Worm (Caenorhabditis elegans) whole organism, L4 larva: ENCODE measurements around the gene gly-12.

Experiments used
- F26F4.8 ChIP-seq: fragments of 200-800 bp; sonication (Bioruptor generic); conservative IDR thresholded peaks from 2 replicates; pipeline ENCODE4 v1.3.6; 2022; ENCODE audit warnings: missing genetic modification characterization, missing compliant biosample characterization
- F49E8.2 ChIP-seq: sonication (generic microtip); optimal IDR thresholded peaks from 2 replicates; lab custom pipeline; 2016; ENCODE audit warnings: missing compliant biosample characterization, mild to moderate bottlenecking, missing genetic modification characterization, borderline replicate concordance
- R02D3.7 ChIP-seq: fragments of 150-350 bp; sonication (generic microtip); optimal IDR thresholded peaks from 3 replicates; lab custom pipeline; 2014; ENCODE audit warnings: missing biosample characterization, missing genetic modification characterization
- T20F7.1 ChIP-seq: fragments of 200-800 bp; sonication (Bioruptor generic); optimal IDR thresholded peaks from 2 replicates; lab custom pipeline; 2018; ENCODE audit warnings: mild to moderate bottlenecking, missing genetic modification characterization, missing compliant biosample characterization
- Y48G9A.11 ChIP-seq: fragments of 200-800 bp; sonication (Bioruptor generic); IDR thresholded peaks from 2 replicates; pipeline ENCODE4 v1.3.6; 2022; ENCODE audit warnings: missing genetic modification reagents, missing genetic modification characterization, missing compliant biosample characterization
- ZK337.2 ChIP-seq: fragments of 200-800 bp; sonication (Bioruptor generic); IDR thresholded peaks from 2 replicates; pipeline ENCODE4 v1.3.6; 2022; ENCODE audit warnings: missing genetic modification reagents, missing genetic modification characterization, missing compliant biosample characterization
- aha-1 ChIP-seq: fragments of 150-350 bp; peaks from one replicate; lab custom pipeline; 2014; ENCODE audit warnings: missing biosample characterization, missing genetic modification characterization
- aly-2 ChIP-seq: sonication (generic microtip); optimal IDR thresholded peaks from 2 replicates; lab custom pipeline; 2018; ENCODE audit warnings: missing biosample characterization, missing genetic modification characterization
- ama-1 ChIP-seq: fragments of 150-350 bp; optimal IDR thresholded peaks from 2 replicates; lab custom pipeline; 2014; ENCODE audit warnings: inconsistent platforms, mixed read lengths
- attf-4 ChIP-seq: sonication (generic microtip); optimal IDR thresholded peaks from 3 replicates; lab custom pipeline; 2017; ENCODE audit warnings: missing biosample characterization, missing genetic modification characterization
- ceh-28 ChIP-seq: fragments of 150-350 bp; optimal IDR thresholded peaks from 2 replicates; lab custom pipeline; 2014; ENCODE audit warnings: missing biosample characterization, missing genetic modification reagents, missing genetic modification characterization
- ceh-32 ChIP-seq: sonication (generic microtip); optimal IDR thresholded peaks from 2 replicates; lab custom pipeline; 2016; ENCODE audit warnings: mild to moderate bottlenecking, missing genetic modification characterization, missing compliant biosample characterization; ENCODE audit not compliant: poor library complexity
- ceh-44 ChIP-seq: fragments of 200-800 bp; sonication (Bioruptor generic); IDR thresholded peaks from 2 replicates; pipeline ENCODE4 v1.3.6; 2022; ENCODE audit warnings: missing genetic modification reagents, missing genetic modification characterization, missing compliant biosample characterization
- ctbp-1 ChIP-seq: fragments of 200-800 bp; sonication (Bioruptor generic); IDR thresholded peaks from 2 replicates; pipeline ENCODE4 v1.3.6; 2022; ENCODE audit warnings: missing genetic modification reagents, missing genetic modification characterization, missing compliant biosample characterization
- daf-12 ChIP-seq: fragments of 150-350 bp; optimal IDR thresholded peaks from 2 replicates; lab custom pipeline; 2014; ENCODE audit warnings: missing biosample characterization, missing genetic modification reagents, missing genetic modification characterization
- daf-16 ChIP-seq, 3 experiments: sonication (generic microtip); optimal IDR thresholded peaks; 2 replicates each; lab custom pipeline; 2016 to 2017; ENCODE audit warnings: missing genetic modification characterization in 3 of 3, missing genetic modification reagents in 3 of 3, mild to moderate bottlenecking in 2 of 3, missing compliant biosample characterization in 2 of 3, missing biosample characterization in 1 of 3, moderate library complexity in 1 of 3
- daf-19 ChIP-seq: fragments of 200-800 bp; sonication (Bioruptor generic); conservative IDR thresholded peaks from 2 replicates; pipeline ENCODE4 v1.3.6; 2022; ENCODE audit warnings: missing genetic modification characterization, missing compliant biosample characterization
- daf-8 ChIP-seq: fragments of 200-800 bp; sonication (Bioruptor generic); IDR thresholded peaks from 2 replicates; pipeline ENCODE4 v1.3.6; 2022; ENCODE audit warnings: missing genetic modification characterization, missing compliant biosample characterization
- dmd-6 ChIP-seq: fragments of 200-800 bp; sonication (Bioruptor generic); IDR thresholded peaks from 2 replicates; pipeline ENCODE4 v1.3.6; 2022; ENCODE audit warnings: missing genetic modification reagents, missing genetic modification characterization, missing compliant biosample characterization
- duxl-1 ChIP-seq: sonication (generic microtip); optimal IDR thresholded peaks from 2 replicates; lab custom pipeline; 2016; ENCODE audit warnings: mild to moderate bottlenecking, missing genetic modification characterization, moderate library complexity, missing compliant biosample characterization; ENCODE audit not compliant: poor library complexity
- dve-1 ChIP-seq: sonication (generic microtip); optimal IDR thresholded peaks from 2 replicates; lab custom pipeline; 2017; ENCODE audit warnings: antibody characterized with exemption, mild to moderate bottlenecking, missing genetic modification characterization, missing compliant biosample characterization; ENCODE audit not compliant: insufficient read depth
- fkh-10 ChIP-seq: fragments of 150-350 bp; optimal IDR thresholded peaks from 2 replicates; lab custom pipeline; 2014; ENCODE audit warnings: missing biosample characterization, missing genetic modification reagents, missing genetic modification characterization
- hlh-11 ChIP-seq: fragments of 200-800 bp; sonication (Bioruptor generic); optimal IDR thresholded peaks from 2 replicates; lab custom pipeline; 2018; ENCODE audit warnings: mild to moderate bottlenecking, missing genetic modification characterization, missing compliant biosample characterization
- jun-1 ChIP-seq: fragments of 150-350 bp; optimal IDR thresholded peaks from 2 replicates; lab custom pipeline; 2014; ENCODE audit warnings: missing biosample characterization, missing genetic modification reagents, missing genetic modification characterization
- lim-7 ChIP-seq: fragments of 200-800 bp; sonication (Bioruptor generic); IDR thresholded peaks from 2 replicates; pipeline ENCODE4 v1.3.6; 2022; ENCODE audit warnings: missing genetic modification characterization, missing compliant biosample characterization
- lin-1 ChIP-seq: fragments of 200-800 bp; sonication (Bioruptor generic); IDR thresholded peaks from 2 replicates; pipeline ENCODE4 v1.3.6; 2022; ENCODE audit warnings: missing genetic modification reagents, missing genetic modification characterization, missing compliant biosample characterization
- lin-13 ChIP-seq: fragments of 150-350 bp; optimal IDR thresholded peaks from 2 replicates; lab custom pipeline; 2014; ENCODE audit warnings: missing biosample characterization, missing genetic modification reagents, missing genetic modification characterization
- lin-15B ChIP-seq: fragments of 150-350 bp; sonication (generic microtip); optimal IDR thresholded peaks from 3 replicates; lab custom pipeline; 2014; ENCODE audit warnings: missing biosample characterization, missing genetic modification characterization
- lin-39 ChIP-seq: fragments of 150-350 bp; optimal IDR thresholded peaks from 2 replicates; lab custom pipeline; 2014; ENCODE audit warnings: missing biosample characterization, missing genetic modification reagents, missing genetic modification characterization
- mdt-29 ChIP-seq: fragments of 200-800 bp; sonication (Bioruptor generic); IDR thresholded peaks from 2 replicates; pipeline ENCODE4 v1.3.6; 2022; ENCODE audit warnings: missing genetic modification reagents, missing genetic modification characterization, missing compliant biosample characterization
- mxl-3 ChIP-seq: fragments of 200-800 bp; sonication (Bioruptor generic); optimal IDR thresholded peaks from 2 replicates; lab custom pipeline; 2018; ENCODE audit warnings: mild to moderate bottlenecking, missing genetic modification characterization, missing compliant biosample characterization
- nhr-10 ChIP-seq: fragments of 150-350 bp; optimal IDR thresholded peaks from 2 replicates; lab custom pipeline; 2014; ENCODE audit warnings: missing biosample characterization, missing genetic modification characterization
- nhr-102 ChIP-seq: sonication (generic microtip); optimal IDR thresholded peaks from 2 replicates; lab custom pipeline; 2016; ENCODE audit warnings: mild to moderate bottlenecking, missing genetic modification characterization, moderate library complexity, missing compliant biosample characterization
- nhr-11 ChIP-seq: fragments of 150-350 bp; optimal IDR thresholded peaks from 2 replicates; lab custom pipeline; 2014; ENCODE audit warnings: missing biosample characterization, missing genetic modification characterization
- nhr-76 ChIP-seq: fragments of 150-350 bp; optimal IDR thresholded peaks from 2 replicates; lab custom pipeline; 2014; ENCODE audit warnings: missing biosample characterization, missing genetic modification characterization
- nhr-77 ChIP-seq: fragments of 150-350 bp; optimal IDR thresholded peaks from 2 replicates; lab custom pipeline; 2014; ENCODE audit warnings: missing biosample characterization, missing genetic modification characterization
- pha-4 ChIP-seq, 2 experiments: fragments of 150-350 bp in 1 of 2; fragments of 200-800 bp in 1 of 2; sonication (Bioruptor generic) in 1 of 2; IDR thresholded peaks in 1 of 2; optimal IDR thresholded peaks in 1 of 2; 2 replicates each; pipeline versions ENCODE4 v1.3.6 to Lab custom; 2014 to 2022; ENCODE audit warnings: missing genetic modification characterization in 2 of 2, missing genetic modification reagents in 2 of 2, missing biosample characterization in 1 of 2, missing compliant biosample characterization in 1 of 2
- rbr-2 ChIP-seq: sonication (generic microtip); optimal IDR thresholded peaks from 2 replicates; lab custom pipeline; 2016; ENCODE audit warnings: missing genotype, missing genetic modification characterization, missing compliant biosample characterization
- skn-1 ChIP-seq: fragments of 150-350 bp; optimal IDR thresholded peaks from 2 replicates; lab custom pipeline; 2014; ENCODE audit warnings: missing biosample characterization, missing genetic modification characterization
- snpc-1.2 ChIP-seq: fragments of 200-800 bp; sonication (Bioruptor generic); IDR thresholded peaks from 2 replicates; pipeline ENCODE4 v1.3.6; 2022; ENCODE audit warnings: missing genetic modification reagents, missing genetic modification characterization, missing compliant biosample characterization
- unc-130 ChIP-seq: sonication (generic microtip); optimal IDR thresholded peaks from 2 replicates; lab custom pipeline; 2016; ENCODE audit warnings: missing genetic modification reagents, missing genetic modification characterization, missing compliant biosample characterization
- unc-62 ChIP-seq, 3 experiments: fragments of 150-350 bp in 1 of 3; sonication (generic microtip); optimal IDR thresholded peaks in 2 of 3; peaks in 1 of 3; 1 replicate in 1 of 3; 2 replicates in 2 of 3; lab custom pipeline; 2014 to 2017; ENCODE audit warnings: missing biosample characterization in 3 of 3, missing genetic modification characterization in 3 of 3, missing genetic modification reagents in 3 of 3, missing genotype in 1 of 3
- zag-1 ChIP-seq: fragments of 150-350 bp; optimal IDR thresholded peaks from 2 replicates; lab custom pipeline; 2014; ENCODE audit warnings: missing biosample characterization, missing genetic modification characterization
- zfp-2 ChIP-seq: sonication (generic microtip); optimal IDR thresholded peaks from 2 replicates; lab custom pipeline; 2016; ENCODE audit warnings: mild to moderate bottlenecking, missing genetic modification characterization, missing compliant biosample characterization
- zfp-3 ChIP-seq: fragments of 200-800 bp; sonication (Bioruptor generic); conservative IDR thresholded peaks from 2 replicates; pipeline ENCODE4 v1.3.6; 2022; ENCODE audit warnings: missing genetic modification reagents, missing genetic modification characterization, missing compliant biosample characterization
- ztf-11 ChIP-seq: fragments of 150-350 bp; optimal IDR thresholded peaks from 2 replicates; lab custom pipeline; 2014; ENCODE audit warnings: missing biosample characterization, missing genetic modification characterization
- ztf-7 ChIP-seq: fragments of 150-350 bp; optimal IDR thresholded peaks from 2 replicates; lab custom pipeline; 2014; ENCODE audit warnings: missing biosample characterization, missing genetic modification characterization

gly-12 gene

ce11 chrX:7500970-7501369 is 15.3 kb downstream of the gly-12 start, which contains the start of gene uggt-1 (continued):
- no peak for TF ChIP-seq lin-15B (tag; lab: Kevin White, UChicago)
- no peak for TF ChIP-seq snpc-1.2 (GFP tag; lab: Robert Waterston, UW)
- no peak for TF ChIP-seq F26F4.8 (GFP tag; lab: Robert Waterston, UW)
- peak in 1 of 2 experiments; percentile 98 for TF ChIP-seq unc-62 (GFP tag; optimal IDR thresholded peaks at IDR 0.05 in 1 of 2; lab: Kevin White, UChicago)
- TF ChIP-seq unc-62 (tag; optimal IDR thresholded peaks at IDR 0.05; lab: Kevin White, UChicago): no peak
- no peak for TF ChIP-seq lim-7 (GFP tag; lab: Robert Waterston, UW)
- TF ChIP-seq rbr-2: peak; percentile 96
- TF ChIP-seq lin-1: peak; percentile 76
- TF ChIP-seq T20F7.1 (GFP tag; lab: Kevin White, UChicago): peak; percentile 85
- TF ChIP-seq nhr-77 (tag; lab: Kevin White, UChicago): peak; percentile 92
- peak; percentile 93 for TF ChIP-seq hlh-11 (tag; lab: Kevin White, UChicago)
- peak; percentile 43 for TF ChIP-seq ceh-28 (tag; lab: Kevin White, UChicago)
- TF ChIP-seq lin-39 (tag; lab: Kevin White, UChicago): no peak
- no peak for TF ChIP-seq ama-1 (lab: Kevin White, UChicago)
- TF ChIP-seq dmd-6 (GFP tag; lab: Robert Waterston, UW): peak; percentile 88
- no peak for TF ChIP-seq nhr-76 (tag; lab: Kevin White, UChicago)
- TF ChIP-seq ZK337.2 (GFP tag; lab: Robert Waterston, UW): no peak
- TF ChIP-seq R02D3.7 (tag; lab: Kevin White, UChicago): no peak
- 0 out of 2 replicates have a peak, but pooled peaks have one; percentile 40 for TF ChIP-seq zfp-3 (GFP tag; lab: Robert Waterston, UW)
- TF ChIP-seq unc-130 (GFP tag; lab: Kevin White, UChicago): no peak
- TF ChIP-seq F49E8.2 (tag; lab: Kevin White, UChicago): no peak
- TF ChIP-seq zag-1 (tag; lab: Kevin White, UChicago): no peak
- peak; percentile 64 for TF ChIP-seq duxl-1 (tag; lab: Kevin White, UChicago)
- TF ChIP-seq attf-4 (tag; lab: Kevin White, UChicago): no peak
- TF ChIP-seq dve-1 (tag; lab: Kevin White, UChicago): peak; percentile 99
- no peak for TF ChIP-seq ztf-11 (tag; lab: Kevin White, UChicago)
- no peak for TF ChIP-seq ceh-44 (GFP tag; lab: Robert Waterston, UW)
- TF ChIP-seq zfp-2 (tag; lab: Kevin White, UChicago): peak; percentile 43
- TF ChIP-seq aly-2 (tag; lab: Kevin White, UChicago): no peak
- TF ChIP-seq pha-4 (GFP tag; IDR thresholded peaks at IDR 0.05; lab: Robert Waterston, UW): peak; percentile 69; the same call in 1 of the 2 replicates
- TF ChIP-seq pha-4 (tag; optimal IDR thresholded peaks at IDR 0.05; lab: Kevin White, UChicago): no peak
- TF ChIP-seq nhr-11 (tag; lab: Kevin White, UChicago): peak; percentile 88
- no peak for TF ChIP-seq daf-12
- TF ChIP-seq Y48G9A.11 (GFP tag; lab: Robert Waterston, UW): no peak
- TF ChIP-seq jun-1 (tag; lab: Kevin White, UChicago): peak; percentile 44

- TF ChIP-seq ctbp-1 (GFP tag; lab: Robert Waterston, UW): no peak
- no peak for TF ChIP-seq daf-19 (GFP tag; lab: Robert Waterston, UW)
- TF ChIP-seq fkh-10 (GFP tag; lab: Kevin White, UChicago): no peak
- no peak for TF ChIP-seq lin-13
- TF ChIP-seq nhr-10: no peak
- no peak for TF ChIP-seq duxl-1 (tag; lab: Kevin White, UChicago)
- TF ChIP-seq zfp-3 (GFP tag; lab: Robert Waterston, UW): no peak
- TF ChIP-seq aha-1 (tag; lab: Kevin White, UChicago): no peak
- TF ChIP-seq mxl-3 (GFP tag; lab: Kevin White, UChicago): no peak
- TF ChIP-seq nhr-102 (tag; lab: Kevin White, UChicago): no peak
- no peak for TF ChIP-seq mdt-29 (GFP tag; lab: Robert Waterston, UW)
- no peak for TF ChIP-seq daf-16 (GFP tag; optimal IDR thresholded peaks at IDR 0.05; lab: Kevin White, UChicago)
- TF ChIP-seq daf-16 (tag; optimal IDR thresholded peaks at IDR 0.05; lab: Kevin White, UChicago): no peak
- no peak for TF ChIP-seq ztf-7
- TF ChIP-seq skn-1 (tag; lab: Kevin White, UChicago): no peak
- TF ChIP-seq ceh-32 (tag; lab: Kevin White, UChicago): no peak
- no peak for TF ChIP-seq daf-8 (GFP tag; lab: Robert Waterston, UW)
Observed at ce11 chrX:7502807-7503206, 17.1 kb downstream of the gly-12 start, which contains the start of gene F48E3.6. F48E3.6 (minus strand) TSS chrX:7502907.
